Worm (Caenorhabditis elegans): ENCODE measurements around the gene Y42G9A.2.
"Not testable (repeated sequence)": the region's sequence is repeated elsewhere in the genome, so short reads cannot be mapped to it uniquely, and the experiment has no call there.

Gene Y42G9A.2

DNA sequence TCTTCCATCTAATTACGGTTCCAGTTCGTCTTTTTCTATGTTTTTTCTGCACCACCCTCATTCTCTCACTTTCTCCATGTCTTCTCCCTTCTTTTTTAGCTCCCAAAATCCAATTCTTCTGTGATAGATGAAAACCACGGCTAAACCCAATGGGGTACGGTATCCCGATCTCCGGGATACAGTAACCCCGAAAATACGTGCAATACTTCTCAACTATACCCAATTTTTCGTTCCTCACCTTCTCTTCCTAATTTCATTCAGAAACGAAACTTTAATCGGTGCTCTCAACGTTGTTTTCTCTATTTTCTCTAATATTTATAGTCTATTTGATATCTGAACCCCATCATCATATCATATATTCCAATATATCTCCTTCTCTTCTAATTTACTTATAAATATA lies 24.3 kb upstream of the Y42G9A.2 start (continued):
- no peak for TF ChIP-seq attf-5 (GFP tag; optimal IDR thresholded peaks at IDR 0.05)

DNA sequence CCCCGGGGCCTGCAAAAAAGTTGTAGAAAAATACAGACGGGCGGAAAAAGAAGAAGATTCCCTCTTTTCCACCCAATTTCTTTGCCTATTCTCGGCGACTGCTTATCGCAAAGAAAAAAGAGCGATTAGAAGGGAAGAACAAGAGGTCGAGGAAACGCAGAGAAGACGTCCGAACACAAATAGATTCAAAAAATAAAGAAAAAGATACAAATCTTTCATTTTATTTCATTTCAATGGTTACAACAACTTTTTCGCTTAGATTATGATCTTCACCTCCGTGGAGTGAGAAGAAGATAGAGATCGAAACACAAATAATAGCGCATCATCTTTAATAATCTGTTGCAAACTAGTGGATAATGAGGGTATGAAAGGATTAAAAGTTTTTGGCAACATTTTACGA lies 15.9 kb upstream of the Y42G9A.2 start:
- TF ChIP-seq F33H1.4 (GFP tag; IDR thresholded peaks at IDR 0.05) (no peak), chd-7 (tag; optimal IDR thresholded peaks at IDR 0.05) (no peak), nhr-80 (tag; optimal IDR thresholded peaks at IDR 0.05) (peak; percentile 15), madf-6 (GFP tag; IDR thresholded peaks at IDR 0.05) (no peak), B0336.3 (GFP tag; IDR thresholded peaks at IDR 0.05) (peak; percentile 49; the same call in 1 of the 2 replicates)

DNA sequence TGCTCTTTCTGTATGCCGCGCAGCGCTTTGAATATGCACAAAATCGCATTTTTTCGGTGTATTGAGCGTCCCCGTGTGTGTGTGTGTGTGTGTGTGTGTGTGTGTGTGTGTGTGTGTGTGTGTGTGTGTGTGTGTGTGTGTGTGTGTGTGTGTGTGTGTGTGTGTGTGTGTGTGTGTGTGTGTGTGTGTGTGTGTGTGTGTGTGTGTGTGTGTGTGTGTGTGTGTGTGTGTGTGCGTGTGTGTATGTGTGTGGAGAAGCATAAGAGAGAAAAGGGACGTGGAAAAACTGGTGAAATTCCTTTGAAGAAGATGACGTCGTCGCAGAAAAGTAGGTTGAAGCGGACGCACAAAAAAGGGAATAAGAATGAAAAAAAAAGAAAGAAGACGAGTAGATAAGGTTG lies 14.6 kb upstream of the Y42G9A.2 start:
- TF ChIP-seq ztf-18 (tag; optimal IDR thresholded peaks at IDR 0.05) (peak; percentile 21), dox-1 (GFP tag; IDR thresholded peaks at IDR 0.05) (peak; percentile 60), repo-1 (tag; optimal IDR thresholded peaks at IDR 0.05) (peak; percentile 80), ztf-3 (GFP tag; optimal IDR thresholded peaks at IDR 0.05) (peak; percentile 100), lir-1 (GFP tag; conservative IDR thresholded peaks at IDR 0.05) (peak; percentile 83), tlf-1 (GFP tag; optimal IDR thresholded peaks at IDR 0.05) (peak; percentile 59), Y95B8A.8 (GFP tag; IDR thresholded peaks at IDR 0.05) (0 out of 2 replicates have a peak, but pooled peaks have one; percentile 35), tbp1 (GFP tag; optimal IDR thresholded peaks at IDR 0.05) (peak; percentile 50), lin-40 (tag; optimal IDR thresholded peaks at IDR 0.05) (peak; percentile 54), pbrm-1 (GFP tag; IDR thresholded peaks at IDR 0.05) (peak; percentile 21; the same call in 1 of the 2 replicates), hmg-1.2 (GFP tag; IDR thresholded peaks at IDR 0.05) (peak; percentile 69), ztf-26 (tag; optimal IDR thresholded peaks at IDR 0.05) (peak; percentile 67), attf-5 (GFP tag; optimal IDR thresholded peaks at IDR 0.05) (peak; percentile 68), snpc-4 (tag; optimal IDR thresholded peaks at IDR 0.05) (peak in 2 of 4 experiments; percentile 39 to 52), gei-17 (GFP tag; optimal IDR thresholded peaks at IDR 0.05) (peak; percentile 30), cebp-1 (tag; optimal IDR thresholded peaks at IDR 0.05) (peak; percentile 86), zfh-2 (GFP tag; conservative IDR thresholded peaks at IDR 0.05) (peak; percentile 74), nfyb-1 (GFP tag; IDR thresholded peaks at IDR 0.05) (peak; percentile 66; the same call in 1 of the 2 replicates), lsl-1 (GFP tag; optimal IDR thresholded peaks at IDR 0.05) (peak; percentile 44), lin-35 (GFP tag; optimal IDR thresholded peaks at IDR 0.05) (peak in 1 of 3 experiments; percentile 6), atf-7 (tag; optimal IDR thresholded peaks at IDR 0.05) (peak; percentile 71), mcd-1 (GFP tag; IDR thresholded peaks at IDR 0.05) (peak; percentile 46), B0336.3 (GFP tag; IDR thresholded peaks at IDR 0.05) (peak; percentile 77), athp-1 (tag; optimal IDR thresholded peaks at IDR 0.05) (peak; percentile 45), somi-1 (GFP tag; optimal IDR thresholded peaks at IDR 0.05) (peak; percentile 74), egrh-3 (GFP tag; IDR thresholded peaks at IDR 0.05) (peak; percentile 78), ztf-22 (GFP tag; optimal IDR thresholded peaks at IDR 0.05) (peak; percentile 71), lin-54 (GFP tag; optimal IDR thresholded peaks at IDR 0.05) (peak; percentile 67), K12H6.12 (tag; optimal IDR thresholded peaks at IDR 0.05) (peak; percentile 95), ceh-27 (GFP tag; optimal IDR thresholded peaks at IDR 0.05) (peak; percentile 97), F52B5.7 (tag; optimal IDR thresholded peaks at IDR 0.05) (peak; percentile 77), chd-7 (tag; optimal IDR thresholded peaks at IDR 0.05) (peak; percentile 90)
- TF ChIP-seq snpc-4 (GFP tag; optimal IDR thresholded peaks at IDR 0.05); cebp-1 (GFP tag; IDR thresholded peaks at IDR 0.05): not testable (repeated sequence)

All from whole organism, young adult.